Worm (Caenorhabditis elegans): ENCODE results near the gene C06E1.11.

C06E1.11 gene

DNA sequence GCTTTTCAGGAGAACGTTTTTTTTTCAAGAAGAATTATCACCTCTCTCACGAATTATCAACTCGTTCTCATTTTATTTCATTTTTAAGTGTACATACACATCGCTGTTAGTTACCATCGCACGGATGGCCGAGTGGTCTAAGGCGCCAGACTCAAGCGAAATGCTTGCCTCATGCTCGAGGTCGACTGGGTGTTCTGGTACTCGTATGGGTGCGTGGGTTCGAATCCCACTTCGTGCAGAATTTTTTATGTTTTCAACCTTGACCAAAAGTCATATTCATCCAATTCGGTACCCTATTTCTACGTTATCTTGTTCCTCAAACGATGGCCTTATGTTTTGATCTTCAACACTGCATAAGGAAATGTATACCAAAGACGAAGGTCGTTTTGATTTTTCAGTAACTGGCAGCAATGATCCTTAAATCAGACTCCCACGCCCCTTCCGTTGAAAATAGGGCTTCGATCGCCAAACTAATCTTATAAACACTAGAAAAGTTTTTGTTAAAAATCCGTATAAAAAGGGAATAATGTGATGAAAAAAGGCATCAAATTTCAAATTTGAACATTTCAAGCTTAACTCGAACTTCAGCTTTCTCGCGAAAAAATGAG is 22.8 kb upstream of the C06E1.11 start, which contains the start of gene fip-1 (continued):
- TF ChIP-seq cebp-2 (GFP tag; IDR thresholded peaks at IDR 0.05): no peak
- no peak for TF ChIP-seq pha-4 (tag; optimal IDR thresholded peaks at IDR 0.05)
- TF ChIP-seq D2030.7 (GFP tag; IDR thresholded peaks at IDR 0.05): peak; percentile 76
- TF ChIP-seq athp-1 (tag; optimal IDR thresholded peaks at IDR 0.05): peak; percentile 79
- peak; percentile 38 for TF ChIP-seq snpc-4 (GFP tag; optimal IDR thresholded peaks at IDR 0.05)
- TF ChIP-seq snpc-4 (tag; optimal IDR thresholded peaks at IDR 0.05): peak in 3 of 4 experiments; percentile 27 to 56 (median 42)
- TF ChIP-seq zim-3 (tag; optimal IDR thresholded peaks at IDR 0.05): peak; percentile 50
- TF ChIP-seq tbx-9 (tag; optimal IDR thresholded peaks at IDR 0.05; ENCODE audit: borderline replicate concordance): no peak
- no peak for TF ChIP-seq F39B2.1 (GFP tag; IDR thresholded peaks at IDR 0.05)
- TF ChIP-seq nhr-80 (tag; optimal IDR thresholded peaks at IDR 0.05): peak; percentile 19
- 0 out of 2 replicates have a peak, but pooled peaks have one; percentile 70 for TF ChIP-seq aptf-3 (GFP tag; IDR thresholded peaks at IDR 0.05)
- peak; percentile 72 for TF ChIP-seq nhr-90 (tag; optimal IDR thresholded peaks at IDR 0.05)
- TF ChIP-seq mxl-1 (tag; optimal IDR thresholded peaks at IDR 0.05): peak; percentile 71
- TF ChIP-seq ccch-3 (GFP tag; optimal IDR thresholded peaks at IDR 0.05): no peak
- peak; percentile 52 for TF ChIP-seq nhr-27 (tag; optimal IDR thresholded peaks at IDR 0.05)
- no peak for TF ChIP-seq egl-18 (GFP tag; IDR thresholded peaks at IDR 0.05)
- no peak for TF ChIP-seq ztf-3 (GFP tag; optimal IDR thresholded peaks at IDR 0.05)
- peak; percentile 66 for TF ChIP-seq snpc-1.3 (tag; optimal IDR thresholded peaks at IDR 0.05; ENCODE audit: insufficient read depth)
- 0 out of 2 replicates have a peak, but pooled peaks have one; percentile 28 for TF ChIP-seq ztf-28 (GFP tag; IDR thresholded peaks at IDR 0.05)
- TF ChIP-seq hrde-1 (tag; optimal IDR thresholded peaks at IDR 0.05; ENCODE audit: borderline replicate concordance): peak; percentile 71
- peak; percentile 77 for TF ChIP-seq him-1 (tag; optimal IDR thresholded peaks at IDR 0.05)
- peak; percentile 62 for TF ChIP-seq F49E8.2 (tag; optimal IDR thresholded peaks at IDR 0.05; ENCODE audit: insufficient read depth)
- peak in 1 of 3 experiments; percentile 45 for TF ChIP-seq lin-35 (GFP tag; optimal IDR thresholded peaks at IDR 0.05)
- TF ChIP-seq F57C9.4 (tag; optimal IDR thresholded peaks at IDR 0.05): no peak
- peak; percentile 90 for TF ChIP-seq rpc-1 (optimal IDR thresholded peaks at IDR 0.05)
- TF ChIP-seq rpc-1 (tag; optimal IDR thresholded peaks at IDR 0.05): peak; percentile 93
- 0 out of 2 replicates have a peak, but pooled peaks have one; percentile 62 for TF ChIP-seq ztf-25 (GFP tag; IDR thresholded peaks at IDR 0.05)
- peak; percentile 53 for TF ChIP-seq mes-4 (tag; optimal IDR thresholded peaks at IDR 0.05)
- peak; percentile 96 for TF ChIP-seq tbp1 (GFP tag; optimal IDR thresholded peaks at IDR 0.05)
- TF ChIP-seq attf-6 (GFP tag; IDR thresholded peaks at IDR 0.05): peak; percentile 64; the same call in 1 of the 2 replicates

DNA sequence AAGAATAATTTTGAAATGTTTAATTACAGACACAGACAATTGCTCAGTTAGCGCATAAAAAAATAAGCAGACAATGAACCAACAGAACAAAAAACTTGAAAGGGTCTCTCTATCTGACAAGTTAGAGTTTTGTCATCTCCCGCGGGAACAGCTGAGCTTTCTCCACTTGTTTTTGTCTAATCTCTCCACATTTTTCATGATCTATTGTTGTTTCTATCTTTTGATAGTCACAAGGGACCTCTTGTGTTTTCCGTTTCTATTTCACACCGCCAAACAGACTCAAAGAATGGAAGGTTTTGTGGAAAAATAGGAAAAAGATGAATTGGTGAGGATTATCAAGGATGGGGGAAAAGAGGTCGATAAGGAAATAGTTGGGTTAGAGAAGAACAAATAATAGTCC is 20.3 kb upstream of the C06E1.11 start:
- TF ChIP-seq ztf-26 (tag; optimal IDR thresholded peaks at IDR 0.05): no peak
- no peak for TF ChIP-seq C17E4.6 (GFP tag; IDR thresholded peaks at IDR 0.05)
- TF ChIP-seq mes-4 (tag; optimal IDR thresholded peaks at IDR 0.05): no peak
- TF ChIP-seq snpc-4 (GFP tag; optimal IDR thresholded peaks at IDR 0.05): no peak
- TF ChIP-seq snpc-4 (tag; optimal IDR thresholded peaks at IDR 0.05): no peak
- no peak for TF ChIP-seq ceh-79 (tag; optimal IDR thresholded peaks at IDR 0.05)
- no peak for TF ChIP-seq egl-18 (GFP tag; IDR thresholded peaks at IDR 0.05)
- no peak for TF ChIP-seq lin-26 (GFP tag; IDR thresholded peaks at IDR 0.05)
- no peak for TF ChIP-seq madf-10 (tag; optimal IDR thresholded peaks at IDR 0.05)
- TF ChIP-seq Y53G8AR.9 (GFP tag; conservative IDR thresholded peaks at IDR 0.05): no peak
- TF ChIP-seq ceh-91 (GFP tag; IDR thresholded peaks at IDR 0.05): no peak
- TF ChIP-seq unc-130 (GFP tag; optimal IDR thresholded peaks at IDR 0.05): no peak
- TF ChIP-seq hmg-1.2 (GFP tag; IDR thresholded peaks at IDR 0.05): no peak
- no peak for TF ChIP-seq attf-5 (GFP tag; optimal IDR thresholded peaks at IDR 0.05)
- no peak for TF ChIP-seq C06A6.2 (GFP tag; conservative IDR thresholded peaks at IDR 0.05)
- no peak for TF ChIP-seq hlh-12 (tag; optimal IDR thresholded peaks at IDR 0.05)
- TF ChIP-seq aptf-2 (GFP tag; conservative IDR thresholded peaks at IDR 0.05): no peak
- TF ChIP-seq B0336.3 (GFP tag; IDR thresholded peaks at IDR 0.05): no peak
- no peak for TF ChIP-seq lin-54 (GFP tag; optimal IDR thresholded peaks at IDR 0.05)
- TF ChIP-seq let-607 (tag; optimal IDR thresholded peaks at IDR 0.05): no peak
